Worm (Caenorhabditis elegans) whole organism, L2 larva: Measurements from ENCODE around the gene kin-24.

ENCODE experiments used
- C34F6.9 ChIP-seq: fragments of 150-350 bp; optimal IDR thresholded peaks from 2 replicates; lab custom pipeline; 2014; ENCODE audit warnings: missing biosample characterization, missing genetic modification characterization
- F13H6.1 ChIP-seq: sonication (generic microtip); optimal IDR thresholded peaks from 2 replicates; lab custom pipeline; 2016; ENCODE audit warnings: missing genetic modification characterization, missing compliant biosample characterization
- R02D3.7 ChIP-seq: fragments of 150-350 bp; optimal IDR thresholded peaks from 2 replicates; lab custom pipeline; 2014; ENCODE audit warnings: missing biosample characterization, missing genetic modification characterization
- Y55F3AM.14 ChIP-seq: fragments of 200-800 bp; sonication (Bioruptor generic); optimal IDR thresholded peaks from 2 replicates; lab custom pipeline; 2018; ENCODE audit warnings: mild to moderate bottlenecking, missing genetic modification characterization, missing compliant biosample characterization
- ZK546.5 ChIP-seq: sonication (generic microtip); optimal IDR thresholded peaks from 2 replicates; lab custom pipeline; 2017; ENCODE audit warnings: missing biosample characterization, missing genetic modification characterization
- alr-1 ChIP-seq: fragments of 150-350 bp; optimal IDR thresholded peaks from 2 replicates; lab custom pipeline; 2014; ENCODE audit warnings: missing biosample characterization, missing genetic modification characterization
- aly-2 ChIP-seq: fragments of 150-350 bp; optimal IDR thresholded peaks from 2 replicates; lab custom pipeline; 2014; ENCODE audit warnings: missing biosample characterization, missing genetic modification characterization
- ama-1 ChIP-seq: fragments of 150-350 bp; optimal IDR thresholded peaks from 2 replicates; lab custom pipeline; 2018; ENCODE audit warnings: inconsistent platforms
- blmp-1 ChIP-seq: sonication (generic microtip); optimal IDR thresholded peaks from 2 replicates; lab custom pipeline; 2017; ENCODE audit warnings: missing genetic modification characterization, mild to moderate bottlenecking, missing compliant biosample characterization, antibody characterized with exemption, moderate library complexity; ENCODE audit not compliant: insufficient read depth
- ceh-16 ChIP-seq: fragments of 150-350 bp; optimal IDR thresholded peaks from 2 replicates; lab custom pipeline; 2014; ENCODE audit warnings: missing biosample characterization, missing genetic modification characterization
- crh-2 ChIP-seq: sonication (generic microtip); optimal IDR thresholded peaks from 2 replicates; lab custom pipeline; 2017; ENCODE audit warnings: missing biosample characterization, missing genetic modification characterization
- dmd-4 ChIP-seq: sonication (generic microtip); optimal IDR thresholded peaks from 2 replicates; lab custom pipeline; 2017; ENCODE audit warnings: missing biosample characterization, missing genetic modification characterization
- egl-27 ChIP-seq: sonication (generic microtip); optimal IDR thresholded peaks from 3 replicates; lab custom pipeline; 2017; ENCODE audit warnings: missing biosample characterization, missing genetic modification reagents, missing genetic modification characterization
- elt-1 ChIP-seq: fragments of 150-350 bp; optimal IDR thresholded peaks from 2 replicates; lab custom pipeline; 2014; ENCODE audit warnings: missing biosample characterization, missing genetic modification characterization
- elt-3 ChIP-seq: sonication (generic microtip); optimal IDR thresholded peaks from 2 replicates; lab custom pipeline; 2017; ENCODE audit warnings: missing biosample characterization, missing genetic modification characterization
- fos-1 ChIP-seq: fragments of 150-350 bp; optimal IDR thresholded peaks from 2 replicates; lab custom pipeline; 2014; ENCODE audit warnings: missing biosample characterization, missing genetic modification characterization
- gmeb-1 ChIP-seq: fragments of 150-350 bp; optimal IDR thresholded peaks from 2 replicates; lab custom pipeline; 2014; ENCODE audit warnings: missing biosample characterization, missing genetic modification characterization
- lin-11 ChIP-seq: fragments of 150-350 bp; sonication (generic microtip); optimal IDR thresholded peaks from 2 replicates; lab custom pipeline; 2014; ENCODE audit warnings: missing biosample characterization, missing genetic modification characterization, inconsistent platforms, mixed read lengths
- lin-13 ChIP-seq: fragments of 150-350 bp; optimal IDR thresholded peaks from 2 replicates; lab custom pipeline; 2014; ENCODE audit warnings: missing biosample characterization, missing genetic modification reagents, missing genetic modification characterization
- lin-39 ChIP-seq: fragments of 150-350 bp; optimal IDR thresholded peaks from 2 replicates; lab custom pipeline; 2014; ENCODE audit warnings: missing biosample characterization, missing genetic modification reagents, missing genetic modification characterization
- lsy-2 ChIP-seq, 2 experiments: fragments of 150-350 bp in 1 of 2; sonication (generic microtip) in 1 of 2; optimal IDR thresholded peaks; 2 replicates each; lab custom pipeline; 2014 to 2017; ENCODE audit warnings: missing biosample characterization in 2 of 2, missing genetic modification characterization in 2 of 2
- mab-5 ChIP-seq: fragments of 150-350 bp; optimal IDR thresholded peaks from 2 replicates; lab custom pipeline; 2014; ENCODE audit warnings: missing biosample characterization, missing genetic modification characterization
- mdl-1 ChIP-seq, 2 experiments: fragments of 150-350 bp in 1 of 2; sonication (generic microtip) in 1 of 2; optimal IDR thresholded peaks; 2 replicates each; lab custom pipeline; 2017; ENCODE audit warnings: missing biosample characterization in 2 of 2, missing genetic modification characterization in 2 of 2
- nhr-10 ChIP-seq: sonication (generic microtip); optimal IDR thresholded peaks from 2 replicates; lab custom pipeline; 2017; ENCODE audit warnings: missing biosample characterization, missing genetic modification characterization
- nhr-11 ChIP-seq: fragments of 150-350 bp; optimal IDR thresholded peaks from 2 replicates; lab custom pipeline; 2014; ENCODE audit warnings: missing biosample characterization, missing genetic modification characterization
- nhr-129 ChIP-seq: fragments of 150-350 bp; optimal IDR thresholded peaks from 2 replicates; lab custom pipeline; 2014; ENCODE audit warnings: missing biosample characterization, missing genetic modification characterization
- nhr-21 ChIP-seq: fragments of 150-350 bp; optimal IDR thresholded peaks from 2 replicates; lab custom pipeline; 2014; ENCODE audit warnings: missing biosample characterization, missing genetic modification characterization
- nhr-23 ChIP-seq: fragments of 150-350 bp; optimal IDR thresholded peaks from 2 replicates; lab custom pipeline; 2014; ENCODE audit warnings: missing biosample characterization, missing genetic modification reagents, missing genetic modification characterization
- nhr-237 ChIP-seq: fragments of 150-350 bp; optimal IDR thresholded peaks from 2 replicates; lab custom pipeline; 2014; ENCODE audit warnings: missing biosample characterization, missing genetic modification characterization
- nhr-25 ChIP-seq: fragments of 150-350 bp; sonication (generic microtip); optimal IDR thresholded peaks from 3 replicates; lab custom pipeline; 2014; ENCODE audit warnings: missing biosample characterization, missing genetic modification characterization
- nhr-6 ChIP-seq: fragments of 150-350 bp; optimal IDR thresholded peaks from 2 replicates; lab custom pipeline; 2014; ENCODE audit warnings: missing biosample characterization, missing genetic modification characterization
- nhr-77 ChIP-seq: fragments of 150-350 bp; optimal IDR thresholded peaks from 2 replicates; lab custom pipeline; 2014; ENCODE audit warnings: missing biosample characterization, missing genetic modification characterization
- snpc-4 ChIP-seq: fragments of 150-350 bp; optimal IDR thresholded peaks from 2 replicates; lab custom pipeline; 2014; ENCODE audit warnings: missing biosample characterization, missing genetic modification characterization
- unc-55 ChIP-seq: fragments of 150-350 bp; sonication (generic microtip); optimal IDR thresholded peaks from 3 replicates; lab custom pipeline; 2014; ENCODE audit warnings: missing biosample characterization, missing genetic modification reagents, missing genetic modification characterization
- unc-62 ChIP-seq: fragments of 150-350 bp; optimal IDR thresholded peaks from 2 replicates; lab custom pipeline; 2014; ENCODE audit warnings: missing biosample characterization, missing genetic modification reagents, missing genetic modification characterization
- ztf-1 ChIP-seq: fragments of 200-800 bp; sonication (Bioruptor generic); conservative IDR thresholded peaks from 2 replicates; pipeline ENCODE4 v1.3.6; 2022; ENCODE audit warnings: missing genetic modification characterization, missing compliant biosample characterization
- ztf-11 ChIP-seq: sonication (generic microtip); optimal IDR thresholded peaks from 2 replicates; lab custom pipeline; 2017; ENCODE audit warnings: missing biosample characterization, missing genetic modification characterization
- ztf-4 ChIP-seq: fragments of 150-350 bp; optimal IDR thresholded peaks from 2 replicates; lab custom pipeline; 2014; ENCODE audit warnings: missing biosample characterization, missing genetic modification characterization

Gene kin-24

DNA sequence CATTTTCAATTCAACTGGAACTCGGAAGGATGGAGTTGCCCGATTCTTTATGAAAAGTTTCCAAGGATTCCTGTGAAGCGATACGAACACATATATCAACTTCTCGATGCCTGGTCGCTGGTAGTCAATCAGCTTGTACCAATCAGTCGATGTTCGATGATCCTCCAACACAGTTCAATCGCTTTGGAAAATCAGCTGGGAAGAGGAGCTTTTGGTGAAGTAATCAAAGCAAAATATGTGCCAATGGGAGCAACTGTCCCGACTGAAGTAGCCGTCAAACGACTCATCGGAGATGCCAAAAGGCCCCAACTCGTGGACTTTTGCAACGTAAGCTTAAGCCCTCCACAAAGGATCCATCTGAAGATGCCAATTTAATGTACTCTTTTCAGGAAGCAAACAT lies 7.5 kb downstream of the kin-24 start:
- TF ChIP-seq egl-27 (tag; lab: Kevin White, UChicago) (no peak), nhr-10 (tag; lab: Kevin White, UChicago) (no peak), nhr-6 (tag; lab: Kevin White, UChicago) (no peak), R02D3.7 (tag; lab: Kevin White, UChicago) (no peak), Y55F3AM.14 (no peak), F13H6.1 (tag; lab: Kevin White, UChicago) (no peak), ztf-4 (tag; lab: Kevin White, UChicago) (no peak), mab-5 (tag; lab: Kevin White, UChicago) (no peak), unc-55 (GFP tag; lab: Kevin White, UChicago) (no peak), nhr-129 (tag; lab: Kevin White, UChicago) (no peak), elt-1 (tag; lab: Kevin White, UChicago) (no peak), ztf-1 (no peak), ceh-16 (tag; lab: Kevin White, UChicago) (no peak), lsy-2 (tag; optimal IDR thresholded peaks at IDR 0.05; lab: Kevin White, UChicago) (no peak)

DNA sequence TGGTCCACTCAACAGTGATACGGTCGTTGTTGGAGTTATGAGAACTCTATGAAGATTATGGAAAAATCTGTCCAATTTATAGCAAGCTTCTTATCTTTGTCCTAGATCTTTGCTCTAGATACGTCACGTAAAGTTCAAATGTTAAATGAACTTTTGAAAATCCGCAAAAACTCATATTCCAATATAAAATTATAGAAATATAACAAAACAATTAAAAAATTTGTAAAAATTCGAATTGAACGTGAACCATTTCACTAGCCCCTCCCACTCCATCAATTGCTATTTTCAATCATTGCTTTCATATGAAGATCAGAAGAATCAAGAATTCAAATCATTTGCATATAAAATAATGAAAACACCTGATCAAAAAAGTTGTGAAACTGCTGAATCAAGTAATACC lies 8.3 kb downstream of the kin-24 start, which contains the start of gene kin-21:
Gene kin-21 (plus strand): TSS at position 301 of the 400 bp plus-strand sequence.
- no peak for TF ChIP-seq lin-11 (tag; lab: Kevin White, UChicago)
- no peak for TF ChIP-seq blmp-1 (tag; lab: Kevin White, UChicago)
- no peak for TF ChIP-seq ZK546.5 (tag; lab: Kevin White, UChicago)
- TF ChIP-seq ama-1 (lab: Kevin White, UChicago) = no peak
- no peak for TF ChIP-seq ztf-4 (tag; lab: Kevin White, UChicago)
- no peak for TF ChIP-seq dmd-4 (tag; lab: Kevin White, UChicago)
- TF ChIP-seq C34F6.9 = no peak
- TF ChIP-seq nhr-10 (tag; lab: Kevin White, UChicago) = no peak
- TF ChIP-seq mdl-1 (tag; optimal IDR thresholded peaks at IDR 0.05; lab: Kevin White, UChicago) = no peak
- no peak for TF ChIP-seq ceh-16 (tag; lab: Kevin White, UChicago)
- no peak for TF ChIP-seq gmeb-1 (tag; lab: Kevin White, UChicago)

DNA sequence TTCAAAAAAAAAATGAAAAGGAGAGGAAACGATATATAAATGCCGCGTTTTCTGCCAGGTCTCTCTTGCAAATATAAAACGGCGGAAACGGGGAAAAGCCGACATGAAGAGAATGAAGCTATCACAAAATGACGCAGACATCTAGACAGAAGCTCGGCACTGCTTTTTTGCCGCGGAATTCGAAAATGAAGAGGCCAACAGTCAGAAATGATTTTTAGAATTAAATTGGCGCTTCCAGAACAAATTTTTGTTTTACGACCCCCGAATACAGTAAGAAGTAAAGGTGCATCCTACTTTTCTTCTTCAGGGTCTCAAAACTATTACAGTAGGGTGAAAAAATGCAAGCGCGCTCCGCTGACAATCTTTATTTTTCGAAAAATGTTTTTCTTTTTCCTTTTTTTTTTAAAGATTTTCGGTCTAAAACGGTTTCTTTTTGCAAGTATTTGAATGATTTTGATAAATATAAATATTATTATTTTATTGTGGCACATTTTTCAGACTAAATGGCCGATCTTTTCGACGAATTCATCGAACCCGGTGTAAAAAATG lies 15.6 kb downstream of the kin-24 start, which contains the start of gene mtr-4:
Gene mtr-4 (plus strand): TSS at position 499 of the 549 bp plus-strand sequence.
- TF ChIP-seq fos-1 (tag; lab: Kevin White, UChicago) = peak; percentile 44
- TF ChIP-seq nhr-237 (tag; lab: Kevin White, UChicago) = no peak
- TF ChIP-seq lin-39 (tag; lab: Kevin White, UChicago) = no peak
- TF ChIP-seq ama-1 (lab: Kevin White, UChicago) = no peak
- TF ChIP-seq nhr-129 (tag; lab: Kevin White, UChicago) = peak; percentile 30
- no peak for TF ChIP-seq nhr-21 (tag; lab: Kevin White, UChicago)
- no peak for TF ChIP-seq elt-3 (tag; lab: Kevin White, UChicago)
- TF ChIP-seq C34F6.9 = peak; percentile 50
- no peak for TF ChIP-seq aly-2 (tag; lab: Kevin White, UChicago)
- no peak for TF ChIP-seq ZK546.5 (tag; lab: Kevin White, UChicago)
- TF ChIP-seq blmp-1 (tag; lab: Kevin White, UChicago) = no peak
- no peak for TF ChIP-seq unc-62 (GFP tag; lab: Kevin White, UChicago)
- no peak for TF ChIP-seq nhr-23 (tag; lab: Kevin White, UChicago)
- TF ChIP-seq mdl-1 (tag; optimal IDR thresholded peaks at IDR 0.05; lab: Kevin White, UChicago) = no peak
- TF ChIP-seq elt-1 (tag; lab: Kevin White, UChicago) = no peak
- TF ChIP-seq nhr-11 (tag; lab: Kevin White, UChicago) = no peak
- no peak for TF ChIP-seq snpc-4 (tag; lab: Kevin White, UChicago)

DNA sequence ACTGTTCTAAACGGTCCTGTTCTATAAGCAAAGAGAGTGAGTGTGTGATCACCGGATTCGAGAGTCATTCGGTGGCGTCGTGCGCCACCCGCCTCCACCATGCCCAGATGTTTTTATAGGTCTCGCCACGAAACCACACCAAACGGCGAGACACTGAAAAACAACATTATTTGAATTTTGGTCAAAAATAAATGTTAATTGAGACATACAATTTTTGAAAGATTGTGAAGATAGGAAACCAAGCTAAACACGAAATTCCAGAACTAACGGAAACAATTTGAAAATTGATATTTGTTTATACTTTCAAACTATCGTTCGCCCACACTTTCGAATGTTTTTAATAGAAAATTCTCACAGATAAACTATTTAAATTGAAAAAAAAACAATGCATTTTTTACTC lies 16.4 kb downstream of the kin-24 start, which contains the start of gene catp-6:
Gene catp-6 (minus strand): TSS at position 101 of the 400 bp plus-strand sequence.
- TF ChIP-seq nhr-25 (tag; lab: Kevin White, UChicago) = no peak
- no peak for TF ChIP-seq crh-2 (tag; lab: Kevin White, UChicago)
- TF ChIP-seq mdl-1 (tag; optimal IDR thresholded peaks at IDR 0.05; lab: Kevin White, UChicago) = no peak
- TF ChIP-seq blmp-1 (tag; lab: Kevin White, UChicago) = no peak
- no peak for TF ChIP-seq nhr-21 (tag; lab: Kevin White, UChicago)
- TF ChIP-seq nhr-77 (tag; lab: Kevin White, UChicago) = no peak
- no peak for TF ChIP-seq aly-2 (tag; lab: Kevin White, UChicago)
- TF ChIP-seq nhr-10 (tag; lab: Kevin White, UChicago) = no peak
- TF ChIP-seq ztf-11 (tag; lab: Kevin White, UChicago) = no peak
- no peak for TF ChIP-seq R02D3.7 (tag; lab: Kevin White, UChicago)
- TF ChIP-seq alr-1 (tag; lab: Kevin White, UChicago) = no peak
- TF ChIP-seq lin-13 (GFP tag; lab: Kevin White, UChicago) = no peak
- TF ChIP-seq egl-27 (tag; lab: Kevin White, UChicago) = no peak
- no peak for TF ChIP-seq unc-55 (GFP tag; lab: Kevin White, UChicago)
- no peak for TF ChIP-seq dmd-4 (tag; lab: Kevin White, UChicago)
- TF ChIP-seq nhr-237 (tag; lab: Kevin White, UChicago) = no peak
- TF ChIP-seq lsy-2 (tag; optimal IDR thresholded peaks at IDR 0.05; lab: Kevin White, UChicago) = no peak
